ENCODE assay signal across 2 fruit fly cellular contexts in genomic region chr2L:19074099-19074828, dm6.
TF ChIP-seq lines count a peak whose summit lies in the region.

TSS of gene CG17572 (minus strand) at chr2L:19074149.

- no peak for TF ChIP-seq CTCF in whole organism, embryonic (GFP tag; optimal IDR thresholded peaks at IDR 0.05; lab: Kevin White, UChicago)

TF ChIP-seq in whole organism, embryonic, 481 proteins besides CTCF, POLR2A, EP300 and RAD21:
- TF ChIP-seq Sox102F (GFP tag; optimal IDR thresholded peaks at IDR 0.05; lab: Kevin White, UChicago) = peak; percentile 9
- no peak for TF ChIP-seq CG5245 (GFP tag; optimal IDR thresholded peaks at IDR 0.05; lab: Kevin White, UChicago)
- no peak for TF ChIP-seq CG8924 (tag; optimal IDR thresholded peaks at IDR 0.05; lab: Kevin White, UChicago)
- TF ChIP-seq nmo (GFP tag; optimal IDR thresholded peaks at IDR 0.05; lab: Kevin White, UChicago) = peak; percentile 9
- no peak for TF ChIP-seq fu2 (GFP tag; optimal IDR thresholded peaks at IDR 0.05; lab: Kevin White, UChicago)
- no peak for TF ChIP-seq Dad (GFP tag; optimal IDR thresholded peaks at IDR 0.05; lab: Kevin White, UChicago)
- no peak for TF ChIP-seq chm (GFP tag; IDR thresholded peaks at IDR 0.05; lab: Robert Waterston, UW)
- TF ChIP-seq CG15601 (tag; optimal IDR thresholded peaks at IDR 0.05; lab: Kevin White, UChicago) = no peak
- no peak for TF ChIP-seq zfh2 (GFP tag; optimal IDR thresholded peaks at IDR 0.05; lab: Kevin White, UChicago)
- no peak for TF ChIP-seq YL-1 (GFP tag; optimal IDR thresholded peaks at IDR 0.05; lab: Kevin White, UChicago)
- TF ChIP-seq CG34422 (GFP tag; IDR thresholded peaks at IDR 0.05; lab: Robert Waterston, UW) = no peak
- TF ChIP-seq CG30431 (GFP tag; optimal IDR thresholded peaks at IDR 0.05; lab: Kevin White, UChicago) = no peak
- TF ChIP-seq btn (GFP tag; optimal IDR thresholded peaks at IDR 0.05; lab: Kevin White, UChicago) = no peak
- peak; percentile 88 for TF ChIP-seq CG10274 (GFP tag; optimal IDR thresholded peaks at IDR 0.05; lab: Kevin White, UChicago)
- no peak for TF ChIP-seq chinmo (GFP tag; IDR thresholded peaks at IDR 0.05; lab: Robert Waterston, UW; ENCODE audit: partially characterized antibody)
- no peak for TF ChIP-seq D19A (tag; optimal IDR thresholded peaks at IDR 0.05; lab: Kevin White, UChicago)
- no peak for TF ChIP-seq CG1792 (GFP tag; optimal IDR thresholded peaks at IDR 0.05; lab: Kevin White, UChicago)
- peak; percentile 9 for TF ChIP-seq phol (tag; optimal IDR thresholded peaks at IDR 0.05; lab: Kevin White, UChicago)
- peak; percentile 60 for TF ChIP-seq Blimp-1 (GFP tag; optimal IDR thresholded peaks at IDR 0.05; lab: Kevin White, UChicago)
- no peak for TF ChIP-seq dpn (GFP tag; optimal IDR thresholded peaks at IDR 0.05; lab: Kevin White, UChicago)
- peak; percentile 23 for TF ChIP-seq CG11504 (tag; optimal IDR thresholded peaks at IDR 0.05; lab: Kevin White, UChicago)
- TF ChIP-seq sens (GFP tag; lab: Kevin White, UChicago) = peak; percentile 80
- no peak for TF ChIP-seq Lim3 (GFP tag; IDR thresholded peaks at IDR 0.05; lab: Robert Waterston, UW)
- no peak for TF ChIP-seq dm (GFP tag; optimal IDR thresholded peaks at IDR 0.05; lab: Kevin White, UChicago)
- no peak for TF ChIP-seq trh (GFP tag; optimal IDR thresholded peaks at IDR 0.05; lab: Kevin White, UChicago)
- TF ChIP-seq Optix (GFP tag; IDR thresholded peaks at IDR 0.05; lab: Robert Waterston, UW) = no peak
- no peak for TF ChIP-seq chn (GFP tag; optimal IDR thresholded peaks at IDR 0.05; lab: Kevin White, UChicago)
- TF ChIP-seq CG3407 (GFP tag; optimal IDR thresholded peaks at IDR 0.05; lab: Kevin White, UChicago) = no peak
- TF ChIP-seq nerfin-2 (GFP tag; IDR thresholded peaks at IDR 0.05; lab: Robert Waterston, UW; ENCODE audit: partially characterized antibody) = no peak
- no peak for TF ChIP-seq amos (GFP tag; IDR thresholded peaks at IDR 0.05; lab: Robert Waterston, UW; ENCODE audit: partially characterized antibody)
- no peak for TF ChIP-seq br (optimal IDR thresholded peaks at IDR 0.05; lab: Kevin White, UChicago)
- no peak for TF ChIP-seq Eip74EF (GFP tag; optimal IDR thresholded peaks at IDR 0.05; lab: Kevin White, UChicago)

TF ChIP-seq in whole organism, prepupa, 60 proteins besides CTCF, POLR2A, EP300 and RAD21:
- no peak for TF ChIP-seq CG10631 (GFP tag; optimal IDR thresholded peaks at IDR 0.05; lab: Kevin White, UChicago)
- TF ChIP-seq topi (GFP tag; optimal IDR thresholded peaks at IDR 0.05; lab: Kevin White, UChicago) = no peak
- TF ChIP-seq Eip78C (GFP tag; lab: Kevin White, UChicago) = peak; percentile 13

Comparison
In these comparisons a context has a peak if more than half of its experiments do, and no peak if none do; other contexts are left out.
1. Of the 7 proteins assayed by ChIP-seq in both whole organism, embryonic and whole organism, prepupa: peak only in whole organism, embryonic: Blimp-1 and Sox102F; only in whole organism, prepupa: none; in both: none; in neither: 5.